Worm (Caenorhabditis elegans) whole organism, L3 larva: ENCODE results near the gene K07F5.7.

Experiments used
- ZK546.5 ChIP-seq: sonication (generic microtip); optimal IDR thresholded peaks from 2 replicates; lab custom pipeline; 2017; ENCODE audit warnings: missing biosample characterization, missing genetic modification characterization
- ama-1 ChIP-seq: fragments of 150-350 bp; optimal IDR thresholded peaks from 2 replicates; lab custom pipeline; 2018
- ceh-82 ChIP-seq: fragments of 150-350 bp; optimal IDR thresholded peaks from 2 replicates; lab custom pipeline; 2014; ENCODE audit warnings: missing biosample characterization, missing genetic modification characterization
- daf-12 ChIP-seq: fragments of 150-350 bp; optimal IDR thresholded peaks from 2 replicates; lab custom pipeline; 2014; ENCODE audit warnings: missing biosample characterization, missing genetic modification reagents, missing genetic modification characterization
- egl-27 ChIP-seq: sonication (generic microtip); optimal IDR thresholded peaks from 4 replicates; lab custom pipeline; 2017; ENCODE audit warnings: missing biosample characterization, missing genetic modification reagents, missing genetic modification characterization
- egl-5 ChIP-seq: fragments of 150-350 bp; optimal IDR thresholded peaks from 2 replicates; lab custom pipeline; 2017; ENCODE audit warnings: missing biosample characterization, missing genetic modification reagents, missing genetic modification characterization, inconsistent platforms
- elt-1 ChIP-seq: fragments of 150-350 bp; optimal IDR thresholded peaks from 2 replicates; lab custom pipeline; 2014; ENCODE audit warnings: missing biosample characterization, missing genetic modification characterization
- elt-2 ChIP-seq: sonication (generic microtip); optimal IDR thresholded peaks from 2 replicates; lab custom pipeline; 2016; ENCODE audit warnings: missing genetic modification reagents, mild to moderate bottlenecking, missing genetic modification characterization, missing compliant biosample characterization
- elt-3 ChIP-seq, 3 experiments: fragments of 150-350 bp in 1 of 3; sonication (generic microtip) in 2 of 3; optimal IDR thresholded peaks; 2 replicates in 2 of 3; 4 replicates in 1 of 3; lab custom pipeline; 2014 to 2017; ENCODE audit warnings: missing biosample characterization in 3 of 3, missing genetic modification characterization in 3 of 3
- eor-1 ChIP-seq, 2 experiments: fragments of 150-350 bp; optimal IDR thresholded peaks; 2 replicates each; lab custom pipeline; 2014 to 2018; ENCODE audit warnings: missing biosample characterization in 2 of 2, missing genetic modification characterization in 2 of 2
- fkh-10 ChIP-seq: sonication (generic microtip); optimal IDR thresholded peaks from 2 replicates; lab custom pipeline; 2017; ENCODE audit warnings: missing biosample characterization, missing genetic modification reagents, missing genetic modification characterization
- fkh-2 ChIP-seq: fragments of 150-350 bp; optimal IDR thresholded peaks from 2 replicates; lab custom pipeline; 2014; ENCODE audit warnings: missing biosample characterization, missing genetic modification reagents, missing genetic modification characterization
- hmg-11 ChIP-seq: sonication (generic microtip); optimal IDR thresholded peaks from 2 replicates; lab custom pipeline; 2016; ENCODE audit warnings: missing genetic modification characterization, missing compliant biosample characterization
- jun-1 ChIP-seq: fragments of 150-350 bp; optimal IDR thresholded peaks from 2 replicates; lab custom pipeline; 2014; ENCODE audit warnings: missing biosample characterization, missing genetic modification reagents, missing genetic modification characterization
- lin-15B ChIP-seq: fragments of 150-350 bp; optimal IDR thresholded peaks from 2 replicates; lab custom pipeline; 2014; ENCODE audit warnings: missing biosample characterization, missing genetic modification characterization
- lin-39 ChIP-seq: fragments of 150-350 bp; optimal IDR thresholded peaks from 2 replicates; lab custom pipeline; 2018; ENCODE audit warnings: missing biosample characterization, missing genetic modification reagents, missing genetic modification characterization
- lsy-12 ChIP-seq: sonication (generic microtip); optimal IDR thresholded peaks from 2 replicates; lab custom pipeline; 2016; ENCODE audit warnings: mild to moderate bottlenecking, missing genetic modification characterization, missing compliant biosample characterization
- mml-1 ChIP-seq: fragments of 150-350 bp; sonication (generic microtip); optimal IDR thresholded peaks from 3 replicates; lab custom pipeline; 2014; ENCODE audit warnings: missing biosample characterization, missing genetic modification characterization
- nfya-1 ChIP-seq: sonication (generic microtip); optimal IDR thresholded peaks from 2 replicates; lab custom pipeline; 2017; ENCODE audit warnings: missing genetic modification characterization, mild to moderate bottlenecking, missing compliant biosample characterization, antibody characterized with exemption, moderate library complexity; ENCODE audit not compliant: insufficient read depth
- nhr-11 ChIP-seq: fragments of 150-350 bp; optimal IDR thresholded peaks from 2 replicates; lab custom pipeline; 2014; ENCODE audit warnings: missing biosample characterization, missing genetic modification characterization
- nhr-12 ChIP-seq: fragments of 150-350 bp; optimal IDR thresholded peaks from 2 replicates; lab custom pipeline; 2014; ENCODE audit warnings: missing biosample characterization, missing genetic modification characterization
- nhr-237 ChIP-seq: fragments of 150-350 bp; optimal IDR thresholded peaks from 2 replicates; lab custom pipeline; 2014; ENCODE audit warnings: missing biosample characterization, missing genetic modification characterization
- nhr-28 ChIP-seq: fragments of 150-350 bp; optimal IDR thresholded peaks from 2 replicates; lab custom pipeline; 2014; ENCODE audit warnings: missing biosample characterization, missing genetic modification characterization
- nhr-76 ChIP-seq: fragments of 150-350 bp; sonication (generic microtip); optimal IDR thresholded peaks from 5 replicates; lab custom pipeline; 2014; ENCODE audit warnings: missing biosample characterization, missing genetic modification characterization
- nhr-77 ChIP-seq: fragments of 150-350 bp; optimal IDR thresholded peaks from 2 replicates; lab custom pipeline; 2014; ENCODE audit warnings: missing biosample characterization, missing genetic modification characterization
- pha-4 ChIP-seq: fragments of 150-350 bp; optimal IDR thresholded peaks from 2 replicates; lab custom pipeline; 2014; ENCODE audit warnings: missing biosample characterization, missing genetic modification reagents, missing genetic modification characterization
- pqm-1 ChIP-seq: fragments of 150-350 bp; optimal IDR thresholded peaks from 2 replicates; lab custom pipeline; 2017; ENCODE audit warnings: missing biosample characterization, missing genetic modification characterization, inconsistent platforms
- skn-1 ChIP-seq: fragments of 150-350 bp; optimal IDR thresholded peaks from 2 replicates; lab custom pipeline; 2014; ENCODE audit warnings: missing biosample characterization, missing genetic modification characterization
- snpc-4 ChIP-seq: fragments of 150-350 bp; optimal IDR thresholded peaks from 2 replicates; lab custom pipeline; 2014; ENCODE audit warnings: missing biosample characterization, missing genetic modification characterization
- tbx-2 ChIP-seq: sonication (generic microtip); optimal IDR thresholded peaks from 2 replicates; lab custom pipeline; 2016; ENCODE audit warnings: mild to moderate bottlenecking, missing genetic modification characterization, missing compliant biosample characterization
- unc-39 ChIP-seq: sonication (generic microtip); optimal IDR thresholded peaks from 4 replicates; lab custom pipeline; 2017; ENCODE audit warnings: missing biosample characterization, missing genetic modification characterization
- zag-1 ChIP-seq: fragments of 150-350 bp; optimal IDR thresholded peaks from 2 replicates; lab custom pipeline; 2014; ENCODE audit warnings: missing biosample characterization, missing genetic modification characterization
- ztf-11 ChIP-seq: fragments of 150-350 bp; optimal IDR thresholded peaks from 2 replicates; lab custom pipeline; 2014; ENCODE audit warnings: missing biosample characterization, missing genetic modification characterization

K07F5.7 gene

ce11 chrIV:9855712-9856111, 7.7 kb upstream of the K07F5.7 start, which contains the start of gene K07F5.12:
Gene K07F5.12 (plus strand): TSS chrIV:9856012.
- TF ChIP-seq nhr-28 (no peak), fkh-10 (GFP tag; lab: Kevin White, UChicago) (no peak), lin-15B (tag; lab: Kevin White, UChicago) (no peak), lsy-12 (tag; lab: Kevin White, UChicago) (no peak)
- TF ChIP-seq, all 47 proteins: peak for 0

ce11 chrIV:9854952-9855351, 7.0 kb upstream of the K07F5.7 start:
- TF ChIP-seq nhr-11 (tag; lab: Kevin White, UChicago) (no peak), elt-3 (tag; optimal IDR thresholded peaks at IDR 0.05; lab: Kevin White, UChicago) (no peak), pqm-1 (tag; lab: Kevin White, UChicago) (peak; percentile 39), ama-1 (lab: Kevin White, UChicago) (no peak), daf-12 (tag; lab: Kevin White, UChicago) (no peak), fkh-10 (GFP tag; lab: Kevin White, UChicago) (no peak), tbx-2 (tag; lab: Kevin White, UChicago) (no peak), egl-5 (tag; lab: Kevin White, UChicago) (no peak), pha-4 (tag; lab: Kevin White, UChicago) (peak; percentile 73), elt-1 (no peak), elt-2 (tag; lab: Kevin White, UChicago) (peak; percentile 64), nfya-1 (tag; lab: Kevin White, UChicago) (no peak), nhr-76 (tag; lab: Kevin White, UChicago) (no peak), lin-39 (tag; lab: Kevin White, UChicago) (no peak)
- TF ChIP-seq, all 47 proteins: peak for 3

ce11 chrIV:9852818-9853466, 5.0 kb upstream of the K07F5.7 start:
- TF ChIP-seq ceh-82 (tag; lab: Kevin White, UChicago) = no peak

- TF ChIP-seq nhr-237 (tag; lab: Kevin White, UChicago) (no peak), jun-1 (no peak), unc-39 (tag; lab: Kevin White, UChicago) (no peak), mml-1 (tag; lab: Kevin White, UChicago) (no peak), elt-2 (tag; lab: Kevin White, UChicago) (no peak), skn-1 (tag; lab: Kevin White, UChicago) (no peak), nhr-77 (tag; lab: Kevin White, UChicago) (no peak)
Measured at ce11 chrIV:9852250-9852649, 4.3 kb upstream of the K07F5.7 start, which contains the start of gene ssq-1. Gene ssq-1 (plus strand): TSS chrIV:9852550.

ce11 chrIV:9850931-9851330, 3.0 kb upstream of the K07F5.7 start, which contains the start of gene ssp-10:
Gene ssp-10 (minus strand): TSS chrIV:9851031.
- TF ChIP-seq jun-1 (no peak), elt-3 (tag; optimal IDR thresholded peaks at IDR 0.05; lab: Kevin White, UChicago) (no peak), fkh-10 (GFP tag; lab: Kevin White, UChicago) (no peak), zag-1 (no peak), nhr-11 (tag; lab: Kevin White, UChicago) (no peak), egl-27 (tag; lab: Kevin White, UChicago) (no peak), nhr-76 (tag; lab: Kevin White, UChicago) (no peak), ZK546.5 (no peak), egl-5 (tag; lab: Kevin White, UChicago) (no peak), ztf-11 (tag; lab: Kevin White, UChicago) (no peak), ceh-82 (tag; lab: Kevin White, UChicago) (no peak), daf-12 (tag; lab: Kevin White, UChicago) (no peak), snpc-4 (no peak), lin-39 (tag; lab: Kevin White, UChicago) (no peak), pqm-1 (tag; lab: Kevin White, UChicago) (no peak), hmg-11 (no peak), fkh-2 (tag; lab: Kevin White, UChicago) (no peak), eor-1 (tag; optimal IDR thresholded peaks at IDR 0.05; lab: Kevin White, UChicago) (no peak), nhr-12 (tag; lab: Kevin White, UChicago) (no peak)
